Worm (Caenorhabditis elegans) whole organism, young adult: ENCODE data around the gene mab-10.

ENCODE experiments used
- B0261.1 ChIP-seq: sonication (generic microtip); optimal IDR thresholded peaks from 2 replicates; lab custom pipeline; 2016; ENCODE audit warnings: mild to moderate bottlenecking, missing genetic modification characterization, moderate library complexity, missing compliant biosample characterization
- C06A6.2 ChIP-seq: fragments of 200-800 bp; sonication (Bioruptor generic); conservative IDR thresholded peaks from 2 replicates; pipeline ENCODE4 v1.3.6; 2022; ENCODE audit warnings: missing genetic modification characterization, missing compliant biosample characterization
- F10E7.11 ChIP-seq: sonication (generic microtip); optimal IDR thresholded peaks from 2 replicates; lab custom pipeline; 2017; ENCODE audit warnings: mild to moderate bottlenecking, missing genetic modification characterization, moderate library complexity, missing compliant biosample characterization
- F37B4.10 ChIP-seq: fragments of 200-800 bp; sonication (Bioruptor generic); IDR thresholded peaks from 2 replicates; pipeline ENCODE4 v1.3.6; 2022; ENCODE audit warnings: missing genetic modification characterization, missing compliant biosample characterization
- F49E8.2 ChIP-seq: sonication (generic microtip); optimal IDR thresholded peaks from 3 replicates; lab custom pipeline; 2017; ENCODE audit warnings: missing genetic modification characterization, mild to moderate bottlenecking, missing compliant biosample characterization, antibody characterized with exemption, moderate library complexity; ENCODE audit not compliant: insufficient read depth
- F57A8.1 ChIP-seq: fragments of 200-800 bp; sonication (Bioruptor generic); optimal IDR thresholded peaks from 2 replicates; lab custom pipeline; 2018; ENCODE audit warnings: mild to moderate bottlenecking, missing genetic modification characterization, moderate library complexity, missing compliant biosample characterization
- T07F8.4 ChIP-seq: sonication (generic microtip); optimal IDR thresholded peaks from 2 replicates; lab custom pipeline; 2016; ENCODE audit warnings: mild to moderate bottlenecking, missing genetic modification characterization, moderate library complexity, missing compliant biosample characterization
- T26A5.8 ChIP-seq: sonication (generic microtip); optimal IDR thresholded peaks from 2 replicates; lab custom pipeline; 2016; ENCODE audit warnings: missing genetic modification characterization, missing compliant biosample characterization
- Y56A3A.18 ChIP-seq: fragments of 200-800 bp; sonication (Bioruptor generic); IDR thresholded peaks from 2 replicates; pipeline ENCODE4 v1.3.6; 2022; ENCODE audit warnings: missing genetic modification reagents, missing genetic modification characterization, missing compliant biosample characterization
- Y95B8A.8 ChIP-seq: fragments of 200-800 bp; sonication (Bioruptor generic); IDR thresholded peaks from 2 replicates; pipeline ENCODE4 v1.3.6; 2022; ENCODE audit warnings: missing genetic modification reagents, missing genetic modification characterization, missing compliant biosample characterization
- ZK185.1 ChIP-seq: sonication (generic microtip); optimal IDR thresholded peaks from 2 replicates; lab custom pipeline; 2016; ENCODE audit warnings: mild to moderate bottlenecking, missing genetic modification characterization, missing compliant biosample characterization; ENCODE audit not compliant: poor library complexity, severe bottlenecking
- akir-1 ChIP-seq: fragments of 200-800 bp; sonication (Bioruptor generic); optimal IDR thresholded peaks from 2 replicates; lab custom pipeline; 2018; ENCODE audit warnings: mild to moderate bottlenecking, missing genetic modification characterization, moderate library complexity, missing compliant biosample characterization
- athp-1 ChIP-seq: sonication (generic microtip); optimal IDR thresholded peaks from 2 replicates; lab custom pipeline; 2017; ENCODE audit warnings: mild to moderate bottlenecking, missing genetic modification characterization, missing compliant biosample characterization
- attf-3 ChIP-seq: fragments of 200-800 bp; sonication (Bioruptor generic); conservative IDR thresholded peaks from 2 replicates; pipeline ENCODE4 v1.3.6; 2022; ENCODE audit warnings: missing genetic modification reagents, missing genetic modification characterization, missing compliant biosample characterization
- cebp-2 ChIP-seq: fragments of 200-800 bp; sonication (Bioruptor generic); IDR thresholded peaks from 2 replicates; pipeline ENCODE4 v1.3.6; 2022; ENCODE audit warnings: missing genetic modification characterization, missing compliant biosample characterization
- ceh-100 ChIP-seq: fragments of 200-800 bp; sonication (Bioruptor generic); IDR thresholded peaks from 2 replicates; pipeline ENCODE4 v1.3.6; 2022; ENCODE audit warnings: missing genetic modification reagents, missing genetic modification characterization, missing compliant biosample characterization
- chd-7 ChIP-seq: sonication (generic microtip); optimal IDR thresholded peaks from 2 replicates; lab custom pipeline; 2016; ENCODE audit warnings: mild to moderate bottlenecking, missing genetic modification characterization, moderate library complexity, missing compliant biosample characterization
- dox-1 ChIP-seq: fragments of 200-800 bp; sonication (Bioruptor generic); IDR thresholded peaks from 2 replicates; pipeline ENCODE4 v1.3.6; 2022; ENCODE audit warnings: missing genetic modification reagents, missing genetic modification characterization, missing compliant biosample characterization
- egl-18 ChIP-seq: fragments of 200-800 bp; sonication (Bioruptor generic); IDR thresholded peaks from 2 replicates; pipeline ENCODE4 v1.3.6; 2022; ENCODE audit warnings: missing genetic modification reagents, missing genetic modification characterization, missing compliant biosample characterization
- fkh-3 ChIP-seq: sonication (generic microtip); optimal IDR thresholded peaks from 2 replicates; lab custom pipeline; 2016; ENCODE audit warnings: mild to moderate bottlenecking, missing genetic modification characterization, missing compliant biosample characterization
- him-1 ChIP-seq: sonication (generic microtip); optimal IDR thresholded peaks from 2 replicates; lab custom pipeline; 2016; ENCODE audit warnings: missing genotype, missing genetic modification reagents, missing genetic modification characterization, missing compliant biosample characterization
- hlh-26 ChIP-seq: fragments of 200-800 bp; sonication (Bioruptor generic); conservative IDR thresholded peaks from 2 replicates; pipeline ENCODE4 v1.3.6; 2022; ENCODE audit warnings: missing genetic modification reagents, missing genetic modification characterization, missing compliant biosample characterization
- hmg-1.2 ChIP-seq: fragments of 200-800 bp; sonication (Bioruptor generic); IDR thresholded peaks from 2 replicates; pipeline ENCODE4 v1.3.6; 2022; ENCODE audit warnings: missing genetic modification reagents, missing genetic modification characterization, missing compliant biosample characterization
- hsf-1 ChIP-seq: fragments of 200-800 bp; sonication (Bioruptor generic); IDR thresholded peaks from 2 replicates; pipeline ENCODE4 v1.3.6; 2022; ENCODE audit warnings: missing genetic modification reagents, missing genetic modification characterization, missing compliant biosample characterization
- lag-1 ChIP-seq: fragments of 200-800 bp; sonication (Bioruptor generic); IDR thresholded peaks from 2 replicates; pipeline ENCODE4 v1.3.6; 2022; ENCODE audit warnings: missing genetic modification reagents, missing genetic modification characterization, missing compliant biosample characterization
- lin-26 ChIP-seq: fragments of 200-800 bp; sonication (Bioruptor generic); IDR thresholded peaks from 2 replicates; pipeline ENCODE4 v1.3.6; 2022; ENCODE audit warnings: missing genetic modification reagents, missing genetic modification characterization, missing compliant biosample characterization
- lin-35 ChIP-seq, 3 experiments: fragments of 150-350 bp in 2 of 3; sonication (generic microtip) in 1 of 3; optimal IDR thresholded peaks; 2 replicates each; lab custom pipeline; 2014 to 2018; ENCODE audit warnings: missing biosample characterization in 3 of 3, missing genetic modification characterization in 3 of 3, missing genetic modification reagents in 3 of 3
- lin-54 ChIP-seq: fragments of 200-800 bp; sonication (Bioruptor generic); optimal IDR thresholded peaks from 2 replicates; lab custom pipeline; 2018; ENCODE audit warnings: mild to moderate bottlenecking, missing genetic modification characterization, missing compliant biosample characterization
- lir-1 ChIP-seq: fragments of 200-800 bp; sonication (Bioruptor generic); conservative IDR thresholded peaks from 2 replicates; pipeline ENCODE4 v1.3.6; 2022; ENCODE audit warnings: missing genetic modification reagents, missing genetic modification characterization, missing compliant biosample characterization
- lsl-1 ChIP-seq: fragments of 200-800 bp; sonication (Bioruptor generic); optimal IDR thresholded peaks from 2 replicates; lab custom pipeline; 2018; ENCODE audit warnings: mild to moderate bottlenecking, missing genetic modification characterization, moderate library complexity, missing compliant biosample characterization
- lsy-27 ChIP-seq: sonication (generic microtip); optimal IDR thresholded peaks from 2 replicates; lab custom pipeline; 2017; ENCODE audit warnings: missing genetic modification characterization, mild to moderate bottlenecking, missing compliant biosample characterization, antibody characterized with exemption, missing genotype, borderline replicate concordance; ENCODE audit not compliant: insufficient read depth
- madf-6 ChIP-seq: fragments of 200-800 bp; sonication (Bioruptor generic); IDR thresholded peaks from 2 replicates; pipeline ENCODE4 v1.3.6; 2022; ENCODE audit warnings: missing genetic modification reagents, missing genetic modification characterization, missing compliant biosample characterization
- mel-28 ChIP-seq: sonication (generic microtip); optimal IDR thresholded peaks from 2 replicates; lab custom pipeline; 2016; ENCODE audit warnings: borderline replicate concordance, mild to moderate bottlenecking, missing genetic modification characterization, missing compliant biosample characterization
- mxl-1 ChIP-seq: sonication (generic microtip); optimal IDR thresholded peaks from 2 replicates; lab custom pipeline; 2016; ENCODE audit warnings: missing genetic modification characterization, missing compliant biosample characterization
- nfya-1 ChIP-seq: sonication (generic microtip); optimal IDR thresholded peaks from 2 replicates; lab custom pipeline; 2017; ENCODE audit warnings: antibody characterized with exemption, missing compliant biosample characterization, missing genetic modification characterization, borderline replicate concordance; ENCODE audit not compliant: insufficient read depth
- nhr-27 ChIP-seq: fragments of 200-800 bp; sonication (Bioruptor generic); optimal IDR thresholded peaks from 2 replicates; lab custom pipeline; 2018; ENCODE audit warnings: mild to moderate bottlenecking, missing genetic modification characterization, moderate library complexity, missing compliant biosample characterization
- nhr-80 ChIP-seq: sonication (generic microtip); optimal IDR thresholded peaks from 2 replicates; lab custom pipeline; 2016; ENCODE audit warnings: missing genetic modification characterization, missing compliant biosample characterization
- rec-8 ChIP-seq, 2 experiments: sonication (generic microtip); optimal IDR thresholded peaks; 2 replicates each; lab custom pipeline; 2016; ENCODE audit warnings: mild to moderate bottlenecking in 2 of 2, missing genetic modification characterization in 2 of 2, missing genetic modification reagents in 2 of 2, missing genotype in 2 of 2, missing biosample characterization in 1 of 2, missing compliant biosample characterization in 1 of 2, moderate library complexity in 1 of 2
- rpc-1 ChIP-seq, 2 experiments: fragments of 150-350 bp in 1 of 2; sonication (generic microtip) in 1 of 2; optimal IDR thresholded peaks; 2 replicates each; lab custom pipeline; 2014 to 2018; ENCODE audit warnings: missing biosample characterization in 1 of 2, missing genetic modification characterization in 1 of 2, missing genetic modification reagents in 1 of 2, missing genotype in 1 of 2
- somi-1 ChIP-seq: fragments of 200-800 bp; sonication (Bioruptor generic); optimal IDR thresholded peaks from 2 replicates; lab custom pipeline; 2018; ENCODE audit warnings: mild to moderate bottlenecking, missing genetic modification characterization, missing compliant biosample characterization
- sptf-2 ChIP-seq: fragments of 200-800 bp; sonication (Bioruptor generic); optimal IDR thresholded peaks from 2 replicates; lab custom pipeline; 2018; ENCODE audit warnings: mild to moderate bottlenecking, missing genetic modification characterization, missing compliant biosample characterization
- zfh-2 ChIP-seq: fragments of 200-800 bp; sonication (Bioruptor generic); conservative IDR thresholded peaks from 2 replicates; pipeline ENCODE4 v1.3.6; 2022; ENCODE audit warnings: missing genetic modification reagents, missing genetic modification characterization, missing compliant biosample characterization
- ztf-26 ChIP-seq: sonication (generic microtip); optimal IDR thresholded peaks from 2 replicates; lab custom pipeline; 2017; ENCODE audit warnings: missing genetic modification characterization, missing compliant biosample characterization
- ztf-28 ChIP-seq: fragments of 200-800 bp; sonication (Bioruptor generic); IDR thresholded peaks from 2 replicates; pipeline ENCODE4 v1.3.6; 2022; ENCODE audit warnings: missing genetic modification reagents, missing genetic modification characterization, missing compliant biosample characterization
- ztf-6 ChIP-seq: fragments of 200-800 bp; sonication (Bioruptor generic); IDR thresholded peaks from 2 replicates; pipeline ENCODE4 v1.3.6; 2022; ENCODE audit warnings: missing genetic modification reagents, missing genetic modification characterization, missing compliant biosample characterization

The mab-10 gene

ce11 chrII:10501578-10501977 lies 26.3 kb upstream of the mab-10 start:
- TF ChIP-seq hmg-1.2 (GFP tag; lab: Robert Waterston, UW) (peak; percentile 68; the same call in 1 of the 2 replicates), nhr-80 (tag; lab: Kevin White, UChicago) (peak; percentile 17), lir-1 (no peak), F37B4.10 (no peak), F49E8.2 (no peak), zfh-2 (GFP tag; lab: Robert Waterston, UW) (0 out of 2 replicates have a peak, but pooled peaks have one; percentile 17)

DNA sequence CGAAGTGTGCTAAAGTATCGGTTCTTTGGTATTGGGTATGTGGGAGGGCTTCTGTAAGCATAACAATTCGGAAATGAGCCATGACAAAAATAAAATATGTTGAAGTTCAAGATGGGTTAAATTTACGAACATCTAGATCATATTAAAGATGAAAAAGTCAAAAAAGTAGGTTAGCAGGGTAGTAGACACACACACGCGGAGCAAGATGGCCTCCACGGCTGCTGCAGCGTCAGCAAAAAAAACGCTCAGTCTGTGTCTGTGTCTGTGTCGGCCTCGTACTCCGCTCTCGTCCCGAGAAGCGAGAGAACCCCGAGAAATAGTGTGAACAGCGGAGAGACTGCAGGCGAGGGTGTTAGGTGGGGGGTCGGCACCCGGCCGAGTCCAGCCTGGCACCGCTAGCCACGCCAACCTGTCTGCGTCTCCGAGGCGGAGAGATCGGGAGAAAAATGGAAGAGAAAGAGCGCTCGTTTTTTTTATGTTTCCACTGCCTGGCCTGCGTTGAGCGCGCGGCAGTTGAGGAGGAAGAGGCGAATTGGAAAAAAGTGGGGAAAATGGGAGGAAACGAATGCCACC lies 25.3 kb upstream of the mab-10 start, which contains the start of gene myrf-1:
TSS of gene myrf-1 (minus strand) at position 51 of the 573 bp plus-strand sequence.
- no peak for TF ChIP-seq lsy-27 (tag; lab: Kevin White, UChicago)
- no peak for TF ChIP-seq B0261.1 (tag; lab: Kevin White, UChicago)
- peak; percentile 21 for TF ChIP-seq akir-1 (GFP tag; lab: Kevin White, UChicago)
- TF ChIP-seq nhr-80 (tag; lab: Kevin White, UChicago), result peak; percentile 91
- TF ChIP-seq lin-26 (GFP tag; lab: Robert Waterston, UW), result peak; percentile 79
- no peak for TF ChIP-seq lag-1 (GFP tag; lab: Robert Waterston, UW)
- TF ChIP-seq fkh-3 (tag; lab: Kevin White, UChicago), result no peak
- TF ChIP-seq lin-54 (GFP tag; lab: Kevin White, UChicago), result peak; percentile 50
- peak; percentile 12; the same call in 1 of the 2 replicates for TF ChIP-seq madf-6
- TF ChIP-seq lir-1, result no peak
- no peak for TF ChIP-seq cebp-2 (GFP tag; lab: Robert Waterston, UW)
- TF ChIP-seq attf-3 (GFP tag; lab: Robert Waterston, UW), result 0 out of 2 replicates have a peak, but pooled peaks have one; percentile 17
- TF ChIP-seq chd-7 (tag; lab: Kevin White, UChicago), result peak; percentile 79
- TF ChIP-seq Y95B8A.8 (GFP tag; lab: Robert Waterston, UW), result no peak
- no peak for TF ChIP-seq nfya-1 (tag; lab: Kevin White, UChicago)
- TF ChIP-seq F10E7.11 (tag; lab: Kevin White, UChicago), result no peak
- TF ChIP-seq him-1 (tag; lab: Kevin White, UChicago), result no peak
- peak; percentile 7 for TF ChIP-seq athp-1
- TF ChIP-seq rpc-1 (optimal IDR thresholded peaks at IDR 0.05; lab: Kevin White, UChicago), result no peak
- TF ChIP-seq rpc-1 (tag; optimal IDR thresholded peaks at IDR 0.05; lab: Kevin White, UChicago), result no peak
- no peak for TF ChIP-seq nhr-27 (tag; lab: Kevin White, UChicago)
- peak; percentile 90 for TF ChIP-seq dox-1 (GFP tag; lab: Robert Waterston, UW)
- TF ChIP-seq rec-8 (tag; optimal IDR thresholded peaks at IDR 0.05; lab: Kevin White, UChicago), result no peak
- no peak for TF ChIP-seq T07F8.4 (tag; lab: Kevin White, UChicago)
- TF ChIP-seq F37B4.10, result no peak
- TF ChIP-seq C06A6.2 (GFP tag; lab: Robert Waterston, UW), result peak; percentile 45
- no peak for TF ChIP-seq hlh-26 (GFP tag; lab: Robert Waterston, UW)
- TF ChIP-seq ZK185.1 (tag; lab: Kevin White, UChicago), result peak; percentile 39
- TF ChIP-seq sptf-2 (GFP tag; lab: Kevin White, UChicago), result peak; percentile 71
- peak in 1 of 3 experiments; percentile 22 for TF ChIP-seq lin-35 (GFP tag; optimal IDR thresholded peaks at IDR 0.05; lab: Kevin White, UChicago)
- no peak for TF ChIP-seq ztf-6 (GFP tag; lab: Robert Waterston, UW)
- peak; percentile 5 for TF ChIP-seq F57A8.1
- TF ChIP-seq somi-1, result peak; percentile 75
- no peak for TF ChIP-seq ceh-100 (GFP tag; lab: Robert Waterston, UW)
- TF ChIP-seq ztf-28 (GFP tag; lab: Robert Waterston, UW), result no peak
- TF ChIP-seq lsl-1 (GFP tag; lab: Kevin White, UChicago), result no peak
- no peak for TF ChIP-seq mel-28 (tag; lab: Kevin White, UChicago)
- no peak for TF ChIP-seq Y56A3A.18 (GFP tag; lab: Robert Waterston, UW)
- TF ChIP-seq mxl-1 (tag; lab: Kevin White, UChicago), result no peak
- no peak for TF ChIP-seq egl-18 (GFP tag; lab: Robert Waterston, UW)
- no peak for TF ChIP-seq T26A5.8 (tag; lab: Kevin White, UChicago)
- TF ChIP-seq hsf-1 (GFP tag; lab: Robert Waterston, UW), result no peak
- peak; percentile 91 for TF ChIP-seq hmg-1.2 (GFP tag; lab: Robert Waterston, UW)
- peak; percentile 33 for TF ChIP-seq ztf-26 (tag; lab: Kevin White, UChicago)
